Fruit fly (Drosophila melanogaster) whole organism, prepupa: ENCODE results near the gene CG15353.

Experiments
- CG11294 ChIP-seq: fragments of 200-800 bp; sonication (Bioruptor generic); IDR thresholded peaks from 2 replicates; pipeline ENCODE4 v1.3.6; 2022; ENCODE audit warnings: missing biosample characterization, missing genetic modification characterization
- CG6276 ChIP-seq: fragments of 200-800 bp; sonication (Bioruptor generic); optimal IDR thresholded peaks from 2 replicates; lab custom pipeline; 2017; ENCODE audit warnings: missing biosample characterization, mild to moderate bottlenecking, missing genetic modification characterization
- CG8319 ChIP-seq: fragments of 200-800 bp; sonication (Bioruptor generic); optimal IDR thresholded peaks from 3 replicates; lab custom pipeline; 2016; ENCODE audit warnings: missing biosample characterization, missing genetic modification characterization
- CG8632 ChIP-seq: fragments of 200-800 bp; sonication (Bioruptor generic); optimal IDR thresholded peaks from 3 replicates; lab custom pipeline; 2016; ENCODE audit warnings: missing biosample characterization, missing genetic modification characterization
- Eip78C ChIP-seq: fragments of 200-800 bp; sonication (Bioruptor generic); peaks from one replicate; lab custom pipeline; 2016; ENCODE audit warnings: missing biosample characterization, missing genetic modification characterization
- Hr4 ChIP-seq: fragments of 200-800 bp; sonication (Bioruptor generic); optimal IDR thresholded peaks from 3 replicates; lab custom pipeline; 2016; ENCODE audit warnings: missing biosample characterization, missing genetic modification characterization
- Met ChIP-seq: fragments of 200-800 bp; sonication (Bioruptor generic); optimal IDR thresholded peaks from 3 replicates; lab custom pipeline; 2016; ENCODE audit warnings: missing biosample characterization, missing genetic modification characterization
- Sox14 ChIP-seq: fragments of 200-800 bp; sonication (Bioruptor generic); optimal IDR thresholded peaks from 3 replicates; lab custom pipeline; 2016; ENCODE audit warnings: missing biosample characterization, missing genetic modification characterization
- dac ChIP-seq: fragments of 200-800 bp; sonication (Bioruptor generic); optimal IDR thresholded peaks from 2 replicates; lab custom pipeline; 2017; ENCODE audit warnings: missing biosample characterization, mild to moderate bottlenecking, missing genetic modification characterization
- esn ChIP-seq: fragments of 200-800 bp; sonication (Bioruptor generic); optimal IDR thresholded peaks from 2 replicates; lab custom pipeline; 2016; ENCODE audit warnings: missing biosample characterization, mild to moderate bottlenecking, missing genetic modification characterization, moderate library complexity
- pdm3 ChIP-seq: fragments of 200-800 bp; sonication (Bioruptor generic); optimal IDR thresholded peaks from 3 replicates; lab custom pipeline; 2016; ENCODE audit warnings: missing biosample characterization, missing genetic modification characterization
- spab ChIP-seq: fragments of 200-800 bp; sonication (Bioruptor generic); optimal IDR thresholded peaks from 2 replicates; lab custom pipeline; 2017; ENCODE audit warnings: missing biosample characterization, mild to moderate bottlenecking, missing genetic modification characterization, missing genetic modification reagents

DNA sequence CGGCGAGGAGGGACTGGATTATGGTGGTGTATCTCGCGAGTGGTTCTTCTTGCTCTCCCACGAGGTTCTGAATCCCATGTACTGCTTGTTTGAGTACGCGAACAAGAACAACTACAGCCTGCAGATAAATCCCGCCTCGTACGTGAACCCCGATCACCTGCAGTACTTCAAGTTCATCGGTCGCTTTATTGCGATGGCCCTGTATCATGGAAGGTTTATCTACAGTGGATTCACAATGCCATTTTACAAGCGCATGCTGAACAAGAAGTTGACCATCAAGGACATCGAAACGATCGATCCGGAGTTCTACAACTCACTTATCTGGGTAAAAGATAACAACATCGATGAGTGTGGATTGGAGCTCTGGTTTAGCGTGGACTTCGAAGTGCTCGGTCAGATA, 35.1 kb upstream of the CG15353 start:
- TF ChIP-seq Met (GFP tag; lab: Kevin White, UChicago) (no peak), esn (GFP tag; lab: Kevin White, UChicago) (no peak), pdm3 (GFP tag; lab: Kevin White, UChicago) (no peak), Sox14 (GFP tag; lab: Kevin White, UChicago) (no peak), dac (GFP tag; lab: Kevin White, UChicago) (no peak), spab (no peak), Eip78C (GFP tag; lab: Kevin White, UChicago) (no peak), Hr4 (no peak), CG6276 (GFP tag; lab: Kevin White, UChicago) (no peak), CG11294 (GFP tag; lab: Robert Waterston, UW) (no peak), CG8632 (GFP tag; lab: Kevin White, UChicago) (no peak), CG8319 (GFP tag; lab: Kevin White, UChicago) (no peak)
